Fruit fly (Drosophila melanogaster) whole organism, embryonic: ENCODE data around the gene MESR3.

Experiments used
- Asciz ChIP-seq: fragments of 200-800 bp; sonication (Bioruptor generic); optimal IDR thresholded peaks from 2 replicates; lab custom pipeline; 2017; ENCODE audit warnings: missing biosample characterization, mild to moderate bottlenecking, missing genetic modification characterization, missing genetic modification reagents
- Atf-2 ChIP-seq: fragments of 200-800 bp; sonication (Bioruptor generic); optimal IDR thresholded peaks from 2 replicates; lab custom pipeline; 2016; ENCODE audit warnings: missing biosample characterization, missing genetic modification characterization
- Bdp1 ChIP-seq: fragments of 200-800 bp; sonication (Bioruptor generic); optimal IDR thresholded peaks from 3 replicates; lab custom pipeline; 2016; ENCODE audit warnings: missing biosample characterization, missing genetic modification characterization
- Blimp-1 ChIP-seq: fragments of 200-800 bp; sonication (Bioruptor generic); optimal IDR thresholded peaks from 3 replicates; lab custom pipeline; 2018; ENCODE audit warnings: missing biosample characterization, missing genetic modification characterization, mild to moderate bottlenecking, moderate library complexity, missing genetic modification reagents
- CG10147 ChIP-seq: fragments of 200-800 bp; sonication (Bioruptor generic); optimal IDR thresholded peaks from 2 replicates; lab custom pipeline; 2019; ENCODE audit warnings: missing biosample characterization, mild to moderate bottlenecking, missing genetic modification characterization, moderate library complexity
- CG10274 ChIP-seq: fragments of 200-800 bp; sonication (Bioruptor generic); optimal IDR thresholded peaks from 3 replicates; lab custom pipeline; 2017; ENCODE audit warnings: missing biosample characterization, mild to moderate bottlenecking, missing genetic modification characterization
- CG10565 ChIP-seq: fragments of 200-800 bp; sonication (Bioruptor generic); optimal IDR thresholded peaks from 3 replicates; lab custom pipeline; 2016; ENCODE audit warnings: missing biosample characterization, mild to moderate bottlenecking, missing genetic modification characterization
- CG13123 ChIP-seq: fragments of 200-800 bp; sonication (Bioruptor generic); optimal IDR thresholded peaks from 2 replicates; lab custom pipeline; 2016; ENCODE audit warnings: missing biosample characterization, missing genetic modification characterization
- CG13894 ChIP-seq: fragments of 200-800 bp; sonication (Bioruptor generic); optimal IDR thresholded peaks from 3 replicates; lab custom pipeline; 2018; ENCODE audit warnings: missing biosample characterization, mild to moderate bottlenecking, missing genetic modification characterization, moderate library complexity
- CG14710 ChIP-seq: fragments of 200-800 bp; sonication (Bioruptor generic); optimal IDR thresholded peaks from 3 replicates; lab custom pipeline; 2019; ENCODE audit warnings: missing biosample characterization, mild to moderate bottlenecking, missing genetic modification characterization, moderate library complexity
- CG15011 ChIP-seq: fragments of 200-800 bp; sonication (Bioruptor generic); optimal IDR thresholded peaks from 3 replicates; lab custom pipeline; 2018; ENCODE audit warnings: missing biosample characterization, mild to moderate bottlenecking, missing genetic modification characterization
- CG16815 ChIP-seq: fragments of 200-800 bp; sonication (Bioruptor generic); optimal IDR thresholded peaks from 3 replicates; lab custom pipeline; 2017; ENCODE audit warnings: missing biosample characterization, mild to moderate bottlenecking, missing genetic modification characterization
- CG17361 ChIP-seq: fragments of 200-800 bp; sonication (Bioruptor generic); IDR thresholded peaks from 3 replicates; pipeline ENCODE4 v1.3.6; 2022; ENCODE audit warnings: missing biosample characterization, missing genetic modification characterization
- CG17802 ChIP-seq: fragments of 200-800 bp; sonication (Bioruptor generic); optimal IDR thresholded peaks from 2 replicates; lab custom pipeline; 2018; ENCODE audit warnings: missing biosample characterization, mild to moderate bottlenecking, missing genetic modification characterization, moderate library complexity
- CG18599 ChIP-seq: fragments of 200-800 bp; sonication (Bioruptor generic); optimal IDR thresholded peaks from 3 replicates; lab custom pipeline; 2017; ENCODE audit warnings: missing biosample characterization, missing genetic modification characterization, mild to moderate bottlenecking, moderate library complexity, missing genetic modification reagents
- CG30403 ChIP-seq: fragments of 200-800 bp; sonication (Bioruptor generic); optimal IDR thresholded peaks from 3 replicates; lab custom pipeline; 2016; ENCODE audit warnings: missing biosample characterization, missing genetic modification characterization
- CG31388 ChIP-seq: fragments of 200-800 bp; sonication (Bioruptor generic); optimal IDR thresholded peaks from 2 replicates; lab custom pipeline; 2016; ENCODE audit warnings: missing biosample characterization, missing genetic modification characterization
- CG8290 ChIP-seq, 3 experiments: fragments of 200-800 bp; sonication (Bioruptor generic); optimal IDR thresholded peaks; 2 replicates each; lab custom pipeline; 2016 to 2019; ENCODE audit warnings: missing biosample characterization in 3 of 3, missing genetic modification characterization in 3 of 3, mild to moderate bottlenecking in 2 of 3, moderate library complexity in 1 of 3
- CG8388 ChIP-seq: fragments of 200-800 bp; sonication (Bioruptor generic); optimal IDR thresholded peaks from 2 replicates; lab custom pipeline; 2019; ENCODE audit warnings: missing biosample characterization, mild to moderate bottlenecking, missing genetic modification characterization, moderate library complexity
- Dll ChIP-seq: fragments of 200-800 bp; sonication (Bioruptor generic); IDR thresholded peaks from 4 replicates; pipeline ENCODE4 v1.3.6; 2022; ENCODE audit warnings: missing biosample characterization, missing genetic modification characterization; ENCODE audit not compliant: partially characterized antibody
- Doc3 ChIP-seq: fragments of 200-800 bp; sonication (Bioruptor generic); IDR thresholded peaks from 3 replicates; pipeline ENCODE4 v1.3.6; 2022; ENCODE audit warnings: missing biosample characterization, missing genetic modification characterization; ENCODE audit not compliant: partially characterized antibody
- Dref ChIP-seq: fragments of 200-800 bp; sonication (Bioruptor generic); IDR thresholded peaks from 2 replicates; pipeline ENCODE4 v1.3.6; 2022; ENCODE audit warnings: missing biosample characterization, missing genetic modification characterization
- Drgx ChIP-seq: fragments of 200-800 bp; sonication (Bioruptor generic); IDR thresholded peaks from 2 replicates; pipeline ENCODE4 v1.3.6; 2022; ENCODE audit warnings: missing biosample characterization, missing genetic modification characterization
- Fer1 ChIP-seq: fragments of 200-800 bp; sonication (Bioruptor generic); optimal IDR thresholded peaks from 2 replicates; lab custom pipeline; 2017; ENCODE audit warnings: missing biosample characterization, mild to moderate bottlenecking, missing genetic modification characterization
- Lpt ChIP-seq: fragments of >200 bp; optimal IDR thresholded peaks from 2 replicates; lab custom pipeline; 2018; ENCODE audit warnings: missing biosample characterization, missing genetic modification characterization
- Max ChIP-seq: fragments of 200-800 bp; sonication (Bioruptor generic); optimal IDR thresholded peaks from 2 replicates; lab custom pipeline; 2016; ENCODE audit warnings: missing biosample characterization, mild to moderate bottlenecking, missing genetic modification characterization
- Mrtf ChIP-seq: fragments of 200-800 bp; sonication (Bioruptor generic); IDR thresholded peaks from 3 replicates; pipeline ENCODE4 v1.3.6; 2022; ENCODE audit warnings: missing biosample characterization, missing genetic modification characterization
- Oli ChIP-seq: fragments of 200-800 bp; sonication (Bioruptor generic); optimal IDR thresholded peaks from 2 replicates; lab custom pipeline; 2018; ENCODE audit warnings: missing biosample characterization, mild to moderate bottlenecking, missing genetic modification characterization, moderate library complexity
- Side ChIP-seq: fragments of 200-800 bp; sonication (Bioruptor generic); optimal IDR thresholded peaks from 2 replicates; lab custom pipeline; 2016; ENCODE audit warnings: missing biosample characterization, missing genetic modification characterization
- Sin3A ChIP-seq: fragments of >200 bp; optimal IDR thresholded peaks from 2 replicates; lab custom pipeline; 2018
- Xbp1 ChIP-seq: fragments of 200-800 bp; sonication (Bioruptor generic); optimal IDR thresholded peaks from 3 replicates; lab custom pipeline; 2016; ENCODE audit warnings: missing biosample characterization, mild to moderate bottlenecking, missing genetic modification characterization
- Xrp1 ChIP-seq: fragments of 200-800 bp; sonication (Bioruptor generic); IDR thresholded peaks from 2 replicates; pipeline ENCODE4 v1.3.6; 2022; ENCODE audit warnings: missing biosample characterization, missing genetic modification characterization
- amos ChIP-seq: fragments of 200-800 bp; sonication (Bioruptor generic); IDR thresholded peaks from 2 replicates; pipeline ENCODE4 v1.3.6; 2022; ENCODE audit warnings: missing biosample characterization, missing genetic modification characterization; ENCODE audit not compliant: partially characterized antibody
- bigmax ChIP-seq: fragments of 200-800 bp; sonication (Bioruptor generic); optimal IDR thresholded peaks from 2 replicates; lab custom pipeline; 2018; ENCODE audit warnings: missing biosample characterization, mild to moderate bottlenecking, missing genetic modification characterization
- disco-r ChIP-seq: fragments of 200-800 bp; sonication (Bioruptor generic); optimal IDR thresholded peaks from 2 replicates; lab custom pipeline; 2016; ENCODE audit warnings: missing biosample characterization, missing genetic modification characterization
- dpn ChIP-seq, 2 experiments: fragments of 200-800 bp; sonication (Bioruptor generic); optimal IDR thresholded peaks; 3 replicates each; lab custom pipeline; 2016; ENCODE audit warnings: missing biosample characterization in 2 of 2, missing genetic modification characterization in 2 of 2
- emc ChIP-seq: fragments of 200-800 bp; sonication (Bioruptor generic); optimal IDR thresholded peaks from 2 replicates; lab custom pipeline; 2016; ENCODE audit warnings: missing biosample characterization, missing genetic modification characterization
- fd102C ChIP-seq: fragments of 200-800 bp; sonication (Bioruptor generic); optimal IDR thresholded peaks from 2 replicates; lab custom pipeline; 2018; ENCODE audit warnings: missing biosample characterization, mild to moderate bottlenecking, missing genetic modification characterization, moderate library complexity
- hkb ChIP-seq, 2 experiments: fragments of 200-800 bp in 1 of 2; fragments of >200 bp in 1 of 2; sonication (Bioruptor generic) in 1 of 2; IDR thresholded peaks in 1 of 2; optimal IDR thresholded peaks in 1 of 2; 2 replicates each; pipeline versions ENCODE4 v1.3.6 to Lab custom; 2017 to 2022; ENCODE audit warnings: missing biosample characterization in 1 of 2, missing genetic modification characterization in 1 of 2
- jing ChIP-seq: fragments of 200-800 bp; sonication (Bioruptor generic); optimal IDR thresholded peaks from 2 replicates; lab custom pipeline; 2018; ENCODE audit warnings: missing biosample characterization, mild to moderate bottlenecking, missing genetic modification characterization
- knrl ChIP-seq: fragments of 200-800 bp; sonication (Bioruptor generic); IDR thresholded peaks from 3 replicates; pipeline ENCODE4 v1.3.6; 2022; ENCODE audit warnings: missing biosample characterization, missing genetic modification characterization; ENCODE audit not compliant: partially characterized antibody
- lab ChIP-seq: fragments of 200-800 bp; sonication (Bioruptor generic); optimal IDR thresholded peaks from 3 replicates; lab custom pipeline; 2017; ENCODE audit warnings: missing biosample characterization, missing genetic modification characterization, mild to moderate bottlenecking, moderate library complexity, missing genetic modification reagents
- lov ChIP-seq, 2 experiments: fragments of 200-800 bp in 1 of 2; fragments of >200 bp in 1 of 2; sonication (Bioruptor generic) in 1 of 2; IDR thresholded peaks in 1 of 2; optimal IDR thresholded peaks in 1 of 2; 2 replicates in 1 of 2; 3 replicates in 1 of 2; pipeline versions ENCODE4 v1.3.6 to Lab custom; 2017 to 2022; ENCODE audit warnings: missing biosample characterization in 1 of 2, missing genetic modification characterization in 1 of 2
- nmo ChIP-seq: fragments of 200-800 bp; sonication (Bioruptor generic); optimal IDR thresholded peaks from 2 replicates; lab custom pipeline; 2018; ENCODE audit warnings: missing biosample characterization, mild to moderate bottlenecking, missing genetic modification characterization, moderate library complexity
- oc ChIP-seq: fragments of 200-800 bp; sonication (Bioruptor generic); optimal IDR thresholded peaks from 2 replicates; lab custom pipeline; 2018; ENCODE audit warnings: missing biosample characterization, mild to moderate bottlenecking, missing genetic modification characterization, moderate library complexity
- pho ChIP-seq: fragments of 200-800 bp; sonication (Bioruptor generic); optimal IDR thresholded peaks from 2 replicates; lab custom pipeline; 2016; ENCODE audit warnings: missing biosample characterization, missing genetic modification characterization
- phol ChIP-seq: fragments of 200-800 bp; sonication (Bioruptor generic); optimal IDR thresholded peaks from 3 replicates; lab custom pipeline; 2018; ENCODE audit warnings: missing biosample characterization, mild to moderate bottlenecking, missing genetic modification characterization, moderate library complexity
- trh ChIP-seq: fragments of 200-800 bp; sonication (Bioruptor generic); optimal IDR thresholded peaks from 2 replicates; lab custom pipeline; 2016; ENCODE audit warnings: missing biosample characterization, missing genetic modification characterization
- yki ChIP-seq: fragments of >200 bp; optimal IDR thresholded peaks from 3 replicates; lab custom pipeline; 2018

The MESR3 gene

dm6 chr2L:18705617-18706046 is 88.6 kb downstream of the MESR3 start, which contains the start of gene Jwa (continued):
- TF ChIP-seq CG18599 (peak; percentile 78), jing (peak; percentile 68), nmo (peak; percentile 89), Drgx (peak; percentile 74), CG15011 (GFP tag; lab: Kevin White, UChicago) (no peak), disco-r (GFP tag; lab: Kevin White, UChicago) (peak; percentile 73), CG10274 (GFP tag; lab: Kevin White, UChicago) (peak; percentile 20), Lpt (GFP tag; lab: Kevin White, UChicago) (no peak), CG8388 (GFP tag; lab: Kevin White, UChicago) (peak; percentile 68), CG17361 (GFP tag; lab: Robert Waterston, UW) (peak; percentile 84), CG10147 (GFP tag; lab: Kevin White, UChicago) (peak; percentile 53), Xbp1 (GFP tag; lab: Kevin White, UChicago) (peak; percentile 93), Atf-2 (GFP tag; lab: Kevin White, UChicago) (peak; percentile 90), CG14710 (tag; lab: Kevin White, UChicago) (peak; percentile 88), Side (GFP tag; lab: Kevin White, UChicago) (peak; percentile 91), CG10565 (GFP tag; lab: Kevin White, UChicago) (peak; percentile 52), Sin3A (lab: Kevin White, UChicago) (peak; percentile 51), Fer1 (GFP tag; lab: Kevin White, UChicago) (peak; percentile 79), Max (GFP tag; lab: Kevin White, UChicago) (peak; percentile 81), CG30403 (GFP tag; lab: Kevin White, UChicago) (peak; percentile 97), phol (tag; lab: Kevin White, UChicago) (peak; percentile 87), yki (lab: Kevin White, UChicago) (no peak), trh (GFP tag; lab: Kevin White, UChicago) (peak; percentile 76), Doc3 (peak; percentile 100), CG13123 (GFP tag; lab: Kevin White, UChicago) (peak; percentile 86), lov (optimal IDR thresholded peaks at IDR 0.05; lab: Kevin White, UChicago) (no peak), lov (GFP tag; IDR thresholded peaks at IDR 0.05; lab: Robert Waterston, UW) (peak; percentile 83; the same call in 2 of the 3 replicates), bigmax (GFP tag; lab: Kevin White, UChicago) (no peak), Dref (peak; percentile 68), Bdp1 (peak; percentile 91), Dll (peak; percentile 100), lab (peak; percentile 81), CG8290 (GFP tag; optimal IDR thresholded peaks at IDR 0.05; lab: Kevin White, UChicago) (peak; percentile 89), CG8290 (tag; optimal IDR thresholded peaks at IDR 0.05; lab: Kevin White, UChicago) (peak; percentile 69 to 92), pho (peak; percentile 93), Oli (peak; percentile 91), oc (tag; lab: Kevin White, UChicago) (no peak), hkb (optimal IDR thresholded peaks at IDR 0.05; lab: Kevin White, UChicago) (no peak), hkb (GFP tag; IDR thresholded peaks at IDR 0.05; lab: Robert Waterston, UW) (peak; percentile 77), dpn (GFP tag; optimal IDR thresholded peaks at IDR 0.05; lab: Kevin White, UChicago) (peak; percentile 89 to 98), CG16815 (peak; percentile 97), amos (GFP tag; lab: Robert Waterston, UW) (peak; percentile 97), knrl (peak; percentile 100), Asciz (peak; percentile 19), fd102C (GFP tag; lab: Kevin White, UChicago) (peak; percentile 61), Xrp1 (GFP tag; lab: Robert Waterston, UW) (peak; percentile 93), emc (peak; percentile 62), Blimp-1 (GFP tag; lab: Kevin White, UChicago) (peak; percentile 71), CG31388 (GFP tag; lab: Kevin White, UChicago) (peak; percentile 68), CG13894 (peak; percentile 85), CG17802 (tag; lab: Kevin White, UChicago) (peak; percentile 47), Mrtf (GFP tag; lab: Robert Waterston, UW) (peak; percentile 84)
